Worm (Caenorhabditis elegans): ENCODE results near the gene srw-10.

srw-10 gene

ce11 chrIII:12755048-12755447 is at the start of gene srw-10:
srw-10 (plus strand) TSS chrIII:12755348.
- TF ChIP-seq D2030.7 (GFP tag; IDR thresholded peaks at IDR 0.05), result no peak
- no peak for TF ChIP-seq Y53F4B.3 (GFP tag; IDR thresholded peaks at IDR 0.05)
- no peak for TF ChIP-seq Y95B8A.8 (GFP tag; IDR thresholded peaks at IDR 0.05)
- no peak for TF ChIP-seq bed-2 (GFP tag; IDR thresholded peaks at IDR 0.05)
- TF ChIP-seq B0261.1 (tag; optimal IDR thresholded peaks at IDR 0.05), result no peak
- no peak for TF ChIP-seq Y56A3A.18 (GFP tag; IDR thresholded peaks at IDR 0.05)
- TF ChIP-seq nhr-179 (tag; optimal IDR thresholded peaks at IDR 0.05), result no peak
- TF ChIP-seq lsl-1 (GFP tag; optimal IDR thresholded peaks at IDR 0.05), result no peak
- TF ChIP-seq attf-6 (GFP tag; IDR thresholded peaks at IDR 0.05), result no peak
- TF ChIP-seq dox-1 (GFP tag; IDR thresholded peaks at IDR 0.05), result no peak
- no peak for TF ChIP-seq F22D6.2 (tag; optimal IDR thresholded peaks at IDR 0.05)
- TF ChIP-seq ama-1 (optimal IDR thresholded peaks at IDR 0.05), result no peak
- no peak for TF ChIP-seq ama-1 (GFP tag; optimal IDR thresholded peaks at IDR 0.05)
- no peak for TF ChIP-seq F57A8.1 (GFP tag; optimal IDR thresholded peaks at IDR 0.05)
- no peak for TF ChIP-seq efl-1 (GFP tag; optimal IDR thresholded peaks at IDR 0.05)

ce11 chrIII:12711217-12711616 is 43.9 kb upstream of the srw-10 start, which contains the start of gene hut-1:
hut-1 (plus strand) TSS chrIII:12711560.
- TF ChIP-seq Y79H2A.3 (GFP tag; conservative IDR thresholded peaks at IDR 0.05) (no peak), ceh-27 (GFP tag; optimal IDR thresholded peaks at IDR 0.05) (peak; percentile 24), ccch-3 (GFP tag; optimal IDR thresholded peaks at IDR 0.05) (no peak), lin-35 (GFP tag; optimal IDR thresholded peaks at IDR 0.05) (peak in 1 of 3 experiments; percentile 12), attf-5 (GFP tag; optimal IDR thresholded peaks at IDR 0.05) (no peak), cebp-1 (GFP tag; IDR thresholded peaks at IDR 0.05) (no peak), cebp-1 (tag; optimal IDR thresholded peaks at IDR 0.05) (peak; percentile 26), dpl-1 (GFP tag; optimal IDR thresholded peaks at IDR 0.05) (peak; percentile 9), lin-54 (GFP tag; optimal IDR thresholded peaks at IDR 0.05) (peak; percentile 14), nfyb-1 (GFP tag; IDR thresholded peaks at IDR 0.05) (no peak), lsl-1 (GFP tag; optimal IDR thresholded peaks at IDR 0.05) (no peak), pbrm-1 (GFP tag; IDR thresholded peaks at IDR 0.05) (no peak), mcd-1 (GFP tag; IDR thresholded peaks at IDR 0.05) (0 out of 2 replicates have a peak, but pooled peaks have one; percentile 6), ztf-18 (tag; optimal IDR thresholded peaks at IDR 0.05) (no peak), chd-7 (tag; optimal IDR thresholded peaks at IDR 0.05) (no peak)

- TF ChIP-seq fkh-3 (tag; optimal IDR thresholded peaks at IDR 0.05), result no peak
- no peak for TF ChIP-seq nfyb-1 (GFP tag; IDR thresholded peaks at IDR 0.05)
- no peak for TF ChIP-seq C06A6.2 (GFP tag; conservative IDR thresholded peaks at IDR 0.05)
- no peak for TF ChIP-seq egl-44 (GFP tag; IDR thresholded peaks at IDR 0.05)
- no peak for TF ChIP-seq ztf-3 (GFP tag; optimal IDR thresholded peaks at IDR 0.05)
- TF ChIP-seq rpc-1 (optimal IDR thresholded peaks at IDR 0.05), result no peak
- no peak for TF ChIP-seq rpc-1 (tag; optimal IDR thresholded peaks at IDR 0.05)
- no peak for TF ChIP-seq ztf-18 (tag; optimal IDR thresholded peaks at IDR 0.05)
- TF ChIP-seq pha-4 (tag; optimal IDR thresholded peaks at IDR 0.05), result no peak
- TF ChIP-seq attf-5 (GFP tag; optimal IDR thresholded peaks at IDR 0.05), result no peak
- no peak for TF ChIP-seq let-607 (tag; optimal IDR thresholded peaks at IDR 0.05)
- TF ChIP-seq B0019.2 (GFP tag; conservative IDR thresholded peaks at IDR 0.05), result no peak
- no peak for TF ChIP-seq tbx-9 (tag; optimal IDR thresholded peaks at IDR 0.05; ENCODE audit: borderline replicate concordance)
- TF ChIP-seq ceh-58 (GFP tag; IDR thresholded peaks at IDR 0.05), result no peak
- no peak for TF ChIP-seq him-1 (tag; optimal IDR thresholded peaks at IDR 0.05)
- no peak for TF ChIP-seq lsl-1 (GFP tag; optimal IDR thresholded peaks at IDR 0.05)
- no peak for TF ChIP-seq hmg-20 (GFP tag; IDR thresholded peaks at IDR 0.05)
- no peak for TF ChIP-seq egl-18 (GFP tag; IDR thresholded peaks at IDR 0.05)
- TF ChIP-seq F37B4.10 (GFP tag; IDR thresholded peaks at IDR 0.05), result no peak
- TF ChIP-seq F49E8.2 (tag; optimal IDR thresholded peaks at IDR 0.05; ENCODE audit: insufficient read depth), result no peak
Measured at ce11 chrIII:12711682-12712081, 43.5 kb upstream of the srw-10 start.
